Worm (Caenorhabditis elegans) whole organism, mixed stage, embryonic: ENCODE data around the gene T23F2.3.

Experiments
- ceh-39 ChIP-seq: fragments of 150-350 bp; optimal IDR thresholded peaks from 2 replicates; lab custom pipeline; 2014; ENCODE audit warnings: missing biosample characterization, missing genetic modification characterization
- ceh-83 ChIP-seq: fragments of 200-800 bp; sonication (Bioruptor generic); optimal IDR thresholded peaks from 2 replicates; lab custom pipeline; 2018; ENCODE audit warnings: mild to moderate bottlenecking, missing genetic modification characterization, missing compliant biosample characterization
- ces-1 ChIP-seq: fragments of 150-350 bp; optimal IDR thresholded peaks from 2 replicates; lab custom pipeline; 2014; ENCODE audit warnings: missing biosample characterization, missing genetic modification reagents, missing genetic modification characterization
- lin-13 ChIP-seq: fragments of 150-350 bp; optimal IDR thresholded peaks from 2 replicates; lab custom pipeline; 2014; ENCODE audit warnings: missing biosample characterization, missing genetic modification characterization
- mab-5 ChIP-seq: fragments of 150-350 bp; optimal IDR thresholded peaks from 2 replicates; lab custom pipeline; 2014; ENCODE audit warnings: missing biosample characterization, missing genetic modification characterization
- mep-1 ChIP-seq: fragments of 150-350 bp; optimal IDR thresholded peaks from 2 replicates; lab custom pipeline; 2017; ENCODE audit warnings: missing biosample characterization, missing genetic modification reagents, missing genetic modification characterization, inconsistent platforms
- snpc-4 ChIP-seq: fragments of 150-350 bp; optimal IDR thresholded peaks from 2 replicates; lab custom pipeline; 2014; ENCODE audit warnings: missing biosample characterization, missing genetic modification characterization
- unc-39 ChIP-seq: fragments of 150-350 bp; optimal IDR thresholded peaks from 2 replicates; lab custom pipeline; 2014; ENCODE audit warnings: missing biosample characterization, missing genetic modification characterization
- unc-62 ChIP-seq: fragments of 150-350 bp; optimal IDR thresholded peaks from 2 replicates; lab custom pipeline; 2014; ENCODE audit warnings: missing biosample characterization, missing genetic modification reagents, missing genetic modification characterization
- ztf-11 ChIP-seq: fragments of 150-350 bp; optimal IDR thresholded peaks from 2 replicates; lab custom pipeline; 2014; ENCODE audit warnings: missing biosample characterization, missing genetic modification characterization

- TF ChIP-seq ces-1 (GFP tag; lab: Kevin White, UChicago) (no peak), ceh-83 (GFP tag; lab: Kevin White, UChicago) (no peak), unc-39 (tag; lab: Kevin White, UChicago) (peak; percentile 41), lin-13 (tag; lab: Kevin White, UChicago) (peak; percentile 84), ztf-11 (tag; lab: Kevin White, UChicago) (peak; percentile 54), ceh-39 (no peak), mep-1 (tag; lab: Kevin White, UChicago) (peak; percentile 24), snpc-4 (no peak), mab-5 (tag; lab: Kevin White, UChicago) (no peak), unc-62 (GFP tag; lab: Kevin White, UChicago) (peak; percentile 72)
Measured at ce11 chrX:5475164-5475576, 37.0 kb downstream of the T23F2.3 start.
